Worm (Caenorhabditis elegans) whole organism, midembryonic: ENCODE results near the gene C13B4.1.

Experiments used
- cog-1 ChIP-seq: sonication (generic microtip); optimal IDR thresholded peaks from 2 replicates; lab custom pipeline; 2016; ENCODE audit warnings: missing genetic modification characterization, missing compliant biosample characterization
- flt-1 ChIP-seq: fragments of 200-800 bp; sonication (Bioruptor generic); IDR thresholded peaks from 2 replicates; pipeline ENCODE4 v1.3.6; 2022; ENCODE audit warnings: missing genetic modification characterization, missing compliant biosample characterization
- ref-1 ChIP-seq: fragments of 200-800 bp; sonication (Bioruptor generic); conservative IDR thresholded peaks from 2 replicates; pipeline ENCODE4 v1.3.6; 2022; ENCODE audit warnings: missing genetic modification reagents, missing genetic modification characterization, missing compliant biosample characterization
- ztf-23 ChIP-seq: fragments of 200-800 bp; sonication (Bioruptor generic); IDR thresholded peaks from 2 replicates; pipeline ENCODE4 v1.3.6; 2022; ENCODE audit warnings: missing genetic modification reagents, missing genetic modification characterization, missing compliant biosample characterization

DNA sequence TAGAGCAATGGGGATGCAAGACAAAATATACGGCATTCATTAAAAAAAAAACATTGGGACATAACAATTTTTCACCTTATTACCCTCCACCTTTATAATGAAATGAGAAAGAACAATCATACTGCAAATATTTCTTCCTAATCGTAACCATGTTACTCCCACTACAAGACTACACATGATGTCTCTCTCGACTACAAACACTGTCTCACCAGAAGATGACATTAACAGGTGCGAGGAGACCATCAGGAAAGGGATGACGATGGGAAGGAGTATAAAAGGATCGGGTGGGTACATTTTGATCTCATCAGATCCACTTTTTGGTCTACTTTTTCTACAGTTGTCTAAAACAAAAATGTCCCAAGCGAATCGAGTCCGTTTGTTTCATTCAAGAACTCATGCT, 18.4 kb upstream of the C13B4.1 start, which contains the start of gene dhs-8:
- no peak for TF ChIP-seq flt-1 (GFP tag; lab: Robert Waterston, UW)
- no peak for TF ChIP-seq ztf-23 (GFP tag; lab: Robert Waterston, UW)
- TF ChIP-seq ref-1 (GFP tag; lab: Robert Waterston, UW), result no peak
- no peak for TF ChIP-seq cog-1 (tag; lab: Kevin White, UChicago)
